Fruit fly (Drosophila melanogaster): Measurements from ENCODE around the gene ND-13B.

Gene ND-13B

DNA sequence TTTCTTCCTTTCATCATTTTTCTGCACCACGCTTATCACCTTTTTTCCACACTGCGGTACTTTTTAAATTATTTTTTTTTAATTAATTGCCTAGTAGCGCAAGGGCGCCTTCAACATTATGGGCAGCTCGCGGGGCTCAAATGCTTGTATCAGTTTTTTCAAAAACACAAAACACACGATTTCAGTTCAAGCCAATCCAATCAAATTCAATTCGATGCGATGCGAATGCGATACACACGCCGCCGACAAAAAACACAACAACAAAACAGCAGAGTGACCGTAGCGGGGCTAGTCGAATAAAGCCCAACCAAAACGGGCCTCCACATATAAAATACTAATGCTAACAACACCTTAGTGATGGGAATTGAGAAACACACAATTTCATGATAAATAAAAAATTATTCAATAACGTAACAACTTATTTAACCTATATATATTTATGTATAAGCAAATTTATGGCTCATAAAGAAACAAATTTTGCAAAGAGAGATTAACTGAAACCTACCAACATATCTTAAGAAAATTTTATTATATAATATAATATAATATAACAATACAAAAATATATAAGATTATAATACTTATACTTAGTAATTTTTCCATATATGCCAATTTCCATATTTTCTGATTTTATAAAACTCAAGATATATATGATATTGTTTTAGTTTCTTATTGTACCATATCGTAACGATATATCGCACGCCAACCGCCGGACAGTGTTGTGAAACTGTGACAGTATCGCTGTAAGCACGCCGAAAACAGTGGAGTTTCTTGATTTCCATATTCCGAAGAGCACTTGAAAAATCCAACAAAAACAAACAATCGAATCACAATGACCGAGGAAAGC lies 32.9 kb downstream of the ND-13B start, which contains the start of the genes CG32066 and CG8003:
CG32066 (minus strand) TSS at position 270 of the 846 bp plus-strand sequence.
CG8003 (plus strand) TSS at position 732 of the 846 bp plus-strand sequence.
- TF ChIP-seq Rel (GFP tag; optimal IDR thresholded peaks at IDR 0.05), result no peak
- peak; percentile 47 for TF ChIP-seq Rel (tag; optimal IDR thresholded peaks at IDR 0.05)
- no peak for TF ChIP-seq Jra (GFP tag; optimal IDR thresholded peaks at IDR 0.05)
- TF ChIP-seq pan (optimal IDR thresholded peaks at IDR 0.05), result no peak
- TF ChIP-seq rgr (GFP tag; optimal IDR thresholded peaks at IDR 0.05), result peak; percentile 30
- peak; percentile 33 for TF ChIP-seq Hr83 (GFP tag; optimal IDR thresholded peaks at IDR 0.05; ENCODE audit: poor library complexity, severe bottlenecking)
- TF ChIP-seq h (GFP tag; optimal IDR thresholded peaks at IDR 0.05), result peak; percentile 40
- TF ChIP-seq sage (GFP tag; optimal IDR thresholded peaks at IDR 0.05), result peak; percentile 20
- peak; percentile 37 for TF ChIP-seq Sp1 (GFP tag; optimal IDR thresholded peaks at IDR 0.05)
- TF ChIP-seq jim (GFP tag; optimal IDR thresholded peaks at IDR 0.05), result no peak
- TF ChIP-seq CG32264 (GFP tag; optimal IDR thresholded peaks at IDR 0.05), result no peak
- peak; percentile 68 for TF ChIP-seq woc (GFP tag; optimal IDR thresholded peaks at IDR 0.05)
- TF ChIP-seq fru (GFP tag; optimal IDR thresholded peaks at IDR 0.05), result peak; percentile 9
- TF ChIP-seq Myc (optimal IDR thresholded peaks at IDR 0.05), result peak; percentile 5
- TF ChIP-seq sv (GFP tag; optimal IDR thresholded peaks at IDR 0.05), result no peak
- no peak for TF ChIP-seq Dif (GFP tag; optimal IDR thresholded peaks at IDR 0.05; ENCODE audit: partially characterized antibody)
- peak; percentile 54 for TF ChIP-seq tai (GFP tag; optimal IDR thresholded peaks at IDR 0.05)
- TF ChIP-seq psq (GFP tag; optimal IDR thresholded peaks at IDR 0.05), result no peak
- peak; percentile 35 for TF ChIP-seq Hnf4 (GFP tag; optimal IDR thresholded peaks at IDR 0.05)
- TF ChIP-seq br (GFP tag; optimal IDR thresholded peaks at IDR 0.05), result peak; percentile 61
- peak; percentile 64 for TF ChIP-seq HLH106 (tag; optimal IDR thresholded peaks at IDR 0.05)
- peak; percentile 19 for TF ChIP-seq Mio (GFP tag; optimal IDR thresholded peaks at IDR 0.05)
- peak; percentile 32 for TF ChIP-seq brk (GFP tag; optimal IDR thresholded peaks at IDR 0.05)
- peak in 1 of 2 experiments; percentile 24 for TF ChIP-seq foxo (GFP tag; optimal IDR thresholded peaks at IDR 0.05)
- TF ChIP-seq OdsH (GFP tag; optimal IDR thresholded peaks at IDR 0.05), result no peak

DNA sequence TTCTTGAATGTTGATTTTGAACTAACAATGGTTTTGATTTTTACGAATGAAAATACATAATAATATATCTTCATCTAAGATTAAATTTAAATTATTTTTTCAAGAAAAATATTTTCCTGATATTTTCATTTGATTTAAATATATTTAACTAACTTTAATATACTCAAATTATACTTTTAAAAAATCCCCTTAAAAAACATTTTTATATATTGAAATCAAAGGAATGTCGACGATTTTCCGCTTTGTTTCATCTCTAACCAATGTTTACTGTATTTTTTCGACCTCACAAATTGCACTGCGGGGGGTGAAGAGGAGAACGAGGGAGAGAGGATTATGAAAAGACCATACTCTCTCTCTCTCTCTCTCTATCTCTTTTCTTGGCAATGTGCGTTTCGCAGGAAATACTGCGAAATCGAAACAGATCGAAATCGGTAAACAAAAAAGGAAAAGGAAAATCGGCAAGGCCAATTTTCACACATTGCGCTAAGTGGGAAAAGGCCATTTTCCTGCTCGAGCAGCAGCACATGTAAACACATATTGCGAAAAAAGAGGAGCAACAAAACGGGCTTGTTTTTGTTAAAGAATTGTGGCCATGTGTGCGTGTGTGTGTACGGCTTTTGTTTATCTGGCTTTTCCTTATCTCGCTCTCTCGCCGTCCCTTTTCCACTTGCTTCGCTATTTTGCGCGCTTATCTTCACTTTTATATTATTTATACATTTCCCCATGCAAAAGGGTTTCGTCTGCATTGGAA lies 33.7 kb downstream of the ND-13B start:
- TF ChIP-seq psq (GFP tag; optimal IDR thresholded peaks at IDR 0.05) (peak; percentile 33), Rel (GFP tag; optimal IDR thresholded peaks at IDR 0.05) (no peak), Rel (tag; optimal IDR thresholded peaks at IDR 0.05) (no peak), foxo (GFP tag; optimal IDR thresholded peaks at IDR 0.05) (peak in 1 of 2 experiments; percentile 3), HLH106 (tag; optimal IDR thresholded peaks at IDR 0.05) (peak; percentile 0)

dm6 chr3L:10659524-10659923 lies 34.4 kb downstream of the ND-13B start:
- TF ChIP-seq rgr (GFP tag; optimal IDR thresholded peaks at IDR 0.05) (no peak), Hr83 (GFP tag; optimal IDR thresholded peaks at IDR 0.05; ENCODE audit: poor library complexity, severe bottlenecking) (no peak), sage (GFP tag; optimal IDR thresholded peaks at IDR 0.05) (no peak), tai (GFP tag; optimal IDR thresholded peaks at IDR 0.05) (no peak), h (GFP tag; optimal IDR thresholded peaks at IDR 0.05) (no peak), Dfd (GFP tag; optimal IDR thresholded peaks at IDR 0.05) (no peak), Vsx2 (GFP tag; optimal IDR thresholded peaks at IDR 0.05; ENCODE audit: partially characterized antibody) (no peak), Sp1 (GFP tag; optimal IDR thresholded peaks at IDR 0.05) (no peak), CG32264 (GFP tag; optimal IDR thresholded peaks at IDR 0.05) (no peak), Abd-B (GFP tag; optimal IDR thresholded peaks at IDR 0.05) (no peak), Mio (GFP tag; optimal IDR thresholded peaks at IDR 0.05) (no peak), usp (GFP tag; optimal IDR thresholded peaks at IDR 0.05) (no peak), jim (GFP tag; optimal IDR thresholded peaks at IDR 0.05) (no peak), HLH106 (tag; optimal IDR thresholded peaks at IDR 0.05) (no peak), N (GFP tag; optimal IDR thresholded peaks at IDR 0.05) (no peak), Hr78 (GFP tag; optimal IDR thresholded peaks at IDR 0.05) (no peak), CG9705 (GFP tag; optimal IDR thresholded peaks at IDR 0.05) (no peak), OdsH (GFP tag; optimal IDR thresholded peaks at IDR 0.05) (no peak)

Data from whole organism, wandering third instar larva.